Worm (Caenorhabditis elegans) whole organism, L2 larva: ENCODE data around the gene adr-2.

Experiments
- aly-2 ChIP-seq: fragments of 150-350 bp; optimal IDR thresholded peaks from 2 replicates; lab custom pipeline; 2014; ENCODE audit warnings: missing biosample characterization, missing genetic modification characterization
- ama-1 ChIP-seq: fragments of 150-350 bp; optimal IDR thresholded peaks from 2 replicates; lab custom pipeline; 2018; ENCODE audit warnings: inconsistent platforms
- lin-39 ChIP-seq: fragments of 150-350 bp; optimal IDR thresholded peaks from 2 replicates; lab custom pipeline; 2014; ENCODE audit warnings: missing biosample characterization, missing genetic modification reagents, missing genetic modification characterization
- lsy-2 ChIP-seq, 2 experiments: fragments of 150-350 bp in 1 of 2; sonication (generic microtip) in 1 of 2; optimal IDR thresholded peaks; 2 replicates each; lab custom pipeline; 2014 to 2017; ENCODE audit warnings: missing biosample characterization in 2 of 2, missing genetic modification characterization in 2 of 2
- mab-5 ChIP-seq: fragments of 150-350 bp; optimal IDR thresholded peaks from 2 replicates; lab custom pipeline; 2014; ENCODE audit warnings: missing biosample characterization, missing genetic modification characterization
- mdl-1 ChIP-seq, 2 experiments: fragments of 150-350 bp in 1 of 2; sonication (generic microtip) in 1 of 2; optimal IDR thresholded peaks; 2 replicates each; lab custom pipeline; 2017; ENCODE audit warnings: missing biosample characterization in 2 of 2, missing genetic modification characterization in 2 of 2
- nhr-11 ChIP-seq: fragments of 150-350 bp; optimal IDR thresholded peaks from 2 replicates; lab custom pipeline; 2014; ENCODE audit warnings: missing biosample characterization, missing genetic modification characterization
- nhr-25 ChIP-seq: fragments of 150-350 bp; sonication (generic microtip); optimal IDR thresholded peaks from 3 replicates; lab custom pipeline; 2014; ENCODE audit warnings: missing biosample characterization, missing genetic modification characterization
- nhr-6 ChIP-seq: fragments of 150-350 bp; optimal IDR thresholded peaks from 2 replicates; lab custom pipeline; 2014; ENCODE audit warnings: missing biosample characterization, missing genetic modification characterization
- skn-1 ChIP-seq: sonication (generic microtip); optimal IDR thresholded peaks from 2 replicates; lab custom pipeline; 2017; ENCODE audit warnings: missing biosample characterization, missing genetic modification characterization
- snpc-4 ChIP-seq: fragments of 150-350 bp; optimal IDR thresholded peaks from 2 replicates; lab custom pipeline; 2014; ENCODE audit warnings: missing biosample characterization, missing genetic modification characterization
- unc-62 ChIP-seq: fragments of 150-350 bp; optimal IDR thresholded peaks from 2 replicates; lab custom pipeline; 2014; ENCODE audit warnings: missing biosample characterization, missing genetic modification reagents, missing genetic modification characterization

ce11 chrIII:7223029-7223428 lies 9.7 kb downstream of the adr-2 start, which contains the start of gene der-2:
- TF ChIP-seq nhr-11 (tag; lab: Kevin White, UChicago) (no peak), lsy-2 (tag; optimal IDR thresholded peaks at IDR 0.05; lab: Kevin White, UChicago) (no peak), lin-39 (tag; lab: Kevin White, UChicago) (no peak), unc-62 (GFP tag; lab: Kevin White, UChicago) (no peak), nhr-6 (tag; lab: Kevin White, UChicago) (no peak), snpc-4 (tag; lab: Kevin White, UChicago) (no peak), aly-2 (tag; lab: Kevin White, UChicago) (no peak), mdl-1 (tag; optimal IDR thresholded peaks at IDR 0.05; lab: Kevin White, UChicago) (no peak), ama-1 (lab: Kevin White, UChicago) (no peak), nhr-25 (tag; lab: Kevin White, UChicago) (no peak), mab-5 (tag; lab: Kevin White, UChicago) (no peak), skn-1 (tag; lab: Kevin White, UChicago) (no peak)
